Fruit fly (Drosophila melanogaster): ENCODE results near the gene p130CAS.

p130CAS gene

DNA sequence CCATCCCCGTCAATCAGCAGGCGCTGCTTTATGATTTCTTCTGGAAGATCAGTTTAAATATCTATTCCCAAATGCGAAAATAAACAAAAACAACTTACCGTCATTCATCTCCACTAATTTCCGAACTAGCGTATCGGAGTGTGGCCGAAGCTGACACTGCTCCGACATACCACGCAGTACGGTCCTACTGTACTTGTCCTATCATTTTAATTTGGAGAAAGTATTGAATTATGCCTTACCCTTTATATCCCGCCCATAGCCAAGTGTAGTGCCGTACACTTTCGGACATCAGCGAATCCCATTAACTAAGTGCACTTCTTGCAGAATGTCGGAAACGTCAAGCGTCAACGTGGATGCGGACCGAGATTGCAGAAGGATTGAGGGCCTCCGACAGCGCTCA, 59.8 kb downstream of the p130CAS start, which contains the start of the genes thoc7 and Dis3l2:
Gene thoc7 (minus strand): TSS at position 168 of the 400 bp plus-strand sequence.
Gene Dis3l2 (plus strand): TSS at position 190 of the 400 bp plus-strand sequence.
- no peak for TF ChIP-seq Sin3A (optimal IDR thresholded peaks at IDR 0.05)
- no peak for TF ChIP-seq ttk (optimal IDR thresholded peaks at IDR 0.05)
- TF ChIP-seq Myc (optimal IDR thresholded peaks at IDR 0.05), result no peak
- TF ChIP-seq insv (optimal IDR thresholded peaks at IDR 0.05), result no peak
- TF ChIP-seq psq (optimal IDR thresholded peaks at IDR 0.05), result no peak
- TF ChIP-seq h (optimal IDR thresholded peaks at IDR 0.05), result no peak

DNA sequence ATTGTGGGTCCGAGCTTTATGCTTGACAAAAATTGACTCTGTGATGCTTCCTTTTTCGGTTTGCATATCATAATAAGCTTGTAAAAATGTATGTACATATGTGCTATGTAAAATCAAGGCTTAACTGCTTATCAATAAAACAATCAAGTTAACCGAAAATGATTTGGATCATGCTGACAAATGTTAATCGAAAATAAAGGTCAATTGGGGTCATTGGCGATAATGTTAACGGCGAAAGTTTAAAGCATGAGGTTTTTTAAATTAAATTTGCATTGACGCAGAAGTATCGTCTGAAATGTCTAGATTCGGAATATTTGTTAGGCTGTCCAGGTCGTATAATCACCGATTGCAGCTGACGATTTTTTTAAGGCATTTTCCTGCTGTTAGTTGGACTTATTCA, 63.6 kb downstream of the p130CAS start, which contains the start of gene Kaz1-ORFB:
Gene Kaz1-ORFB (plus strand): TSS at position 301 of the 400 bp plus-strand sequence.
- TF ChIP-seq insv (optimal IDR thresholded peaks at IDR 0.05), result no peak
- no peak for TF ChIP-seq psq (optimal IDR thresholded peaks at IDR 0.05)
- no peak for TF ChIP-seq h (optimal IDR thresholded peaks at IDR 0.05)
- no peak for TF ChIP-seq Sin3A (optimal IDR thresholded peaks at IDR 0.05)
- no peak for TF ChIP-seq Myc (optimal IDR thresholded peaks at IDR 0.05)
- TF ChIP-seq ttk (optimal IDR thresholded peaks at IDR 0.05), result no peak

DNA sequence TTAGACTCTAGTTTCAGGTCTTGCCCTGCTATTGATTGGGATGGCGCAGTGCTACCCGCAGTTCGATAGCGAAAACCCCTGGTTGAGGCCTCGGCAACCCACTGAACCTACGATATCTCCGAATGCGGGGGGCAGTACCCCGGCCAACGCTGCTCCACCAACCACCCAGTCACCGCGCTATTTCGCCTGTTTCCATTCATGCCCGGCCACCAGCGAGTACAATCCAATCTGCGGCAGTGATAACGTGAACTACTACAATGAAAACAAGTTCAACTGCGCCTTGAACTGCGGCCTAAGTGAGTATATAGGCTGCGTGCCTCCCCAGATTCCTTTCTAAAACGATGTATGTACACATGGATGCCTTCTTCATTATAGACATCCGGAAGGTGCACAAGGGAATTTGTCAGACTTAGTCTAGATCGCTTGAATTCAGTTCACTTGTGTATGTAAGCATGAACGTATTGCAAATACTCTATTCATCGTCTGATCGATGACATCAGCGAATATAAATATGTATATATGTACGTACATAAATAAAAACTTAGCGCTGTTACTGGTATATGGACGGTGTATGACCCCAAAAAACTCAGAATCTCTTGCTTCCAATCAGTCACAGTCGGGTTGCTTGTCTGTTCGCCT, 64.9 kb downstream of the p130CAS start, which contains the start of gene CG13877:
Gene CG13877 (plus strand): TSS at position 589 of the 639 bp plus-strand sequence.
- TF ChIP-seq ttk (optimal IDR thresholded peaks at IDR 0.05), result no peak
- no peak for TF ChIP-seq h (optimal IDR thresholded peaks at IDR 0.05)
- TF ChIP-seq Myc (optimal IDR thresholded peaks at IDR 0.05), result no peak
- no peak for TF ChIP-seq psq (optimal IDR thresholded peaks at IDR 0.05)
- TF ChIP-seq Sin3A (optimal IDR thresholded peaks at IDR 0.05), result no peak
- no peak for TF ChIP-seq insv (optimal IDR thresholded peaks at IDR 0.05)

DNA sequence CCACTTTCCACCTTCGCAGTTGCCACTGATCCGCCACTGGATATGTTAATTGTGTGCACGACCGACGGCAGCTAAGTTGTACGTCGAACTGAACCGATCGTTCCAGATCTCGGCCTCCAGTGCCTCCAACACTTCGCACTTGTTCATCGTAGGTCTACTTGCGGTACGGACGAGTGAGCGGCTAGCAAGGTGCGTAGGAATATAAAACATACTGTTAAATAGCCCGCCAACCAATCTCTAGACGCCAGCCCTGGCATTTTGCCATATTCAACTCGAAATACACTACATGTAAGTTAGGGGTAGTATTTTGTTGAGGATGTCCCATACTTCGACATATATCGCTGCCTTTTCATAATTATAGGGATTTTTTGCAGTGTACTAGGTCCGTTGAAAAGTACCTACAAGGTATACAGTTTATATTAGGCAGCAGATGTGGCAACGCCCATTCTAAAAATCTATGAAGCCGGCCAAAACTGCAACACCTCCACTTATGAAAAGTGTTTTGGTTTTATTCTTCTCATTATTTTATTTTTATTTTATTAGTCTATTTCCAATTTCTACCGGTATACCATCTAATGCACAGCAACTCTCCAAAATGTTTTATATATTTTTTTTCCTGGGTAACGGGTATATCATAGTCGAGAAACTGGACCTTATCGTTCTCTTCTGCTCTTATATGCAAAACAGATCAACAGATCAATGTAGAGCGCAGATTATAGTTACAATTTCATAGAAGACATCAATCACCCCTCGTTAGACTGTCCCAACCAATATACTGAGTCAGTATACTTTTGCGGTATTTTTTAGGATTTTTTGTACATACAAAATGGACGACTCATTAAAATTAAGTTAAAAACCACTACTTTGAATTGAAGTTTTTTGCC, 70.6 kb downstream of the p130CAS start, which contains the start of the genes pyx and CG33229:
Gene pyx (minus strand): TSS at position 51 of the 884 bp plus-strand sequence.
Gene CG33229 (plus strand): TSS at position 834 of the 884 bp plus-strand sequence.
- TF ChIP-seq insv (optimal IDR thresholded peaks at IDR 0.05), result no peak
- TF ChIP-seq ttk (optimal IDR thresholded peaks at IDR 0.05), result no peak
- TF ChIP-seq h (optimal IDR thresholded peaks at IDR 0.05), result no peak
- TF ChIP-seq Sin3A (optimal IDR thresholded peaks at IDR 0.05), result no peak
- TF ChIP-seq Myc (optimal IDR thresholded peaks at IDR 0.05), result no peak
- TF ChIP-seq psq (optimal IDR thresholded peaks at IDR 0.05), result no peak
